Worm (Caenorhabditis elegans) whole organism, L2 larva: ENCODE measurements around the gene srx-84.

Experiments used
- C34F6.9 ChIP-seq: fragments of 150-350 bp; optimal IDR thresholded peaks from 2 replicates; lab custom pipeline; 2014; ENCODE audit warnings: missing biosample characterization, missing genetic modification characterization
- F13H6.1 ChIP-seq: sonication (generic microtip); optimal IDR thresholded peaks from 2 replicates; lab custom pipeline; 2016; ENCODE audit warnings: missing genetic modification characterization, missing compliant biosample characterization
- R02D3.7 ChIP-seq: fragments of 150-350 bp; optimal IDR thresholded peaks from 2 replicates; lab custom pipeline; 2014; ENCODE audit warnings: missing biosample characterization, missing genetic modification characterization
- Y55F3AM.14 ChIP-seq: fragments of 200-800 bp; sonication (Bioruptor generic); optimal IDR thresholded peaks from 2 replicates; lab custom pipeline; 2018; ENCODE audit warnings: mild to moderate bottlenecking, missing genetic modification characterization, missing compliant biosample characterization
- ZK546.5 ChIP-seq: sonication (generic microtip); optimal IDR thresholded peaks from 2 replicates; lab custom pipeline; 2017; ENCODE audit warnings: missing biosample characterization, missing genetic modification characterization
- alr-1 ChIP-seq: fragments of 150-350 bp; optimal IDR thresholded peaks from 2 replicates; lab custom pipeline; 2014; ENCODE audit warnings: missing biosample characterization, missing genetic modification characterization
- aly-2 ChIP-seq: fragments of 150-350 bp; optimal IDR thresholded peaks from 2 replicates; lab custom pipeline; 2014; ENCODE audit warnings: missing biosample characterization, missing genetic modification characterization
- ama-1 ChIP-seq: fragments of 150-350 bp; optimal IDR thresholded peaks from 2 replicates; lab custom pipeline; 2018; ENCODE audit warnings: inconsistent platforms
- blmp-1 ChIP-seq: sonication (generic microtip); optimal IDR thresholded peaks from 2 replicates; lab custom pipeline; 2017; ENCODE audit warnings: missing genetic modification characterization, mild to moderate bottlenecking, missing compliant biosample characterization, antibody characterized with exemption, moderate library complexity; ENCODE audit not compliant: insufficient read depth
- ceh-16 ChIP-seq: fragments of 150-350 bp; optimal IDR thresholded peaks from 2 replicates; lab custom pipeline; 2014; ENCODE audit warnings: missing biosample characterization, missing genetic modification characterization
- ceh-82 ChIP-seq: fragments of 150-350 bp; optimal IDR thresholded peaks from 2 replicates; lab custom pipeline; 2014; ENCODE audit warnings: missing biosample characterization, missing genetic modification characterization
- crh-2 ChIP-seq: sonication (generic microtip); optimal IDR thresholded peaks from 2 replicates; lab custom pipeline; 2017; ENCODE audit warnings: missing biosample characterization, missing genetic modification characterization
- dmd-4 ChIP-seq: sonication (generic microtip); optimal IDR thresholded peaks from 2 replicates; lab custom pipeline; 2017; ENCODE audit warnings: missing biosample characterization, missing genetic modification characterization
- egl-27 ChIP-seq: sonication (generic microtip); optimal IDR thresholded peaks from 3 replicates; lab custom pipeline; 2017; ENCODE audit warnings: missing biosample characterization, missing genetic modification reagents, missing genetic modification characterization
- elt-1 ChIP-seq: fragments of 150-350 bp; optimal IDR thresholded peaks from 2 replicates; lab custom pipeline; 2014; ENCODE audit warnings: missing biosample characterization, missing genetic modification characterization
- elt-3 ChIP-seq: sonication (generic microtip); optimal IDR thresholded peaks from 2 replicates; lab custom pipeline; 2017; ENCODE audit warnings: missing biosample characterization, missing genetic modification characterization
- fos-1 ChIP-seq: fragments of 150-350 bp; optimal IDR thresholded peaks from 2 replicates; lab custom pipeline; 2014; ENCODE audit warnings: missing biosample characterization, missing genetic modification characterization
- gmeb-1 ChIP-seq: fragments of 150-350 bp; optimal IDR thresholded peaks from 2 replicates; lab custom pipeline; 2014; ENCODE audit warnings: missing biosample characterization, missing genetic modification characterization
- lin-11 ChIP-seq: fragments of 150-350 bp; sonication (generic microtip); optimal IDR thresholded peaks from 2 replicates; lab custom pipeline; 2014; ENCODE audit warnings: missing biosample characterization, missing genetic modification characterization, inconsistent platforms, mixed read lengths
- lin-13 ChIP-seq: fragments of 150-350 bp; optimal IDR thresholded peaks from 2 replicates; lab custom pipeline; 2014; ENCODE audit warnings: missing biosample characterization, missing genetic modification reagents, missing genetic modification characterization
- lin-39 ChIP-seq: fragments of 150-350 bp; optimal IDR thresholded peaks from 2 replicates; lab custom pipeline; 2014; ENCODE audit warnings: missing biosample characterization, missing genetic modification reagents, missing genetic modification characterization
- lsy-2 ChIP-seq, 2 experiments: fragments of 150-350 bp in 1 of 2; sonication (generic microtip) in 1 of 2; optimal IDR thresholded peaks; 2 replicates each; lab custom pipeline; 2014 to 2017; ENCODE audit warnings: missing biosample characterization in 2 of 2, missing genetic modification characterization in 2 of 2
- mab-5 ChIP-seq: fragments of 150-350 bp; optimal IDR thresholded peaks from 2 replicates; lab custom pipeline; 2014; ENCODE audit warnings: missing biosample characterization, missing genetic modification characterization
- mbf-1 ChIP-seq: sonication (generic microtip); optimal IDR thresholded peaks from 2 replicates; lab custom pipeline; 2017; ENCODE audit warnings: missing biosample characterization, missing genetic modification characterization
- mdl-1 ChIP-seq, 2 experiments: fragments of 150-350 bp in 1 of 2; sonication (generic microtip) in 1 of 2; optimal IDR thresholded peaks; 2 replicates each; lab custom pipeline; 2017; ENCODE audit warnings: missing biosample characterization in 2 of 2, missing genetic modification characterization in 2 of 2
- nhr-10 ChIP-seq: sonication (generic microtip); optimal IDR thresholded peaks from 2 replicates; lab custom pipeline; 2017; ENCODE audit warnings: missing biosample characterization, missing genetic modification characterization
- nhr-11 ChIP-seq: fragments of 150-350 bp; optimal IDR thresholded peaks from 2 replicates; lab custom pipeline; 2014; ENCODE audit warnings: missing biosample characterization, missing genetic modification characterization
- nhr-12 ChIP-seq: fragments of 150-350 bp; optimal IDR thresholded peaks from 2 replicates; lab custom pipeline; 2014; ENCODE audit warnings: missing biosample characterization, missing genetic modification characterization
- nhr-129 ChIP-seq: fragments of 150-350 bp; optimal IDR thresholded peaks from 2 replicates; lab custom pipeline; 2014; ENCODE audit warnings: missing biosample characterization, missing genetic modification characterization
- nhr-21 ChIP-seq: fragments of 150-350 bp; optimal IDR thresholded peaks from 2 replicates; lab custom pipeline; 2014; ENCODE audit warnings: missing biosample characterization, missing genetic modification characterization
- nhr-23 ChIP-seq: fragments of 150-350 bp; optimal IDR thresholded peaks from 2 replicates; lab custom pipeline; 2014; ENCODE audit warnings: missing biosample characterization, missing genetic modification reagents, missing genetic modification characterization
- nhr-237 ChIP-seq: fragments of 150-350 bp; optimal IDR thresholded peaks from 2 replicates; lab custom pipeline; 2014; ENCODE audit warnings: missing biosample characterization, missing genetic modification characterization
- nhr-25 ChIP-seq: fragments of 150-350 bp; sonication (generic microtip); optimal IDR thresholded peaks from 3 replicates; lab custom pipeline; 2014; ENCODE audit warnings: missing biosample characterization, missing genetic modification characterization
- nhr-6 ChIP-seq: fragments of 150-350 bp; optimal IDR thresholded peaks from 2 replicates; lab custom pipeline; 2014; ENCODE audit warnings: missing biosample characterization, missing genetic modification characterization
- nhr-77 ChIP-seq: fragments of 150-350 bp; optimal IDR thresholded peaks from 2 replicates; lab custom pipeline; 2014; ENCODE audit warnings: missing biosample characterization, missing genetic modification characterization
- peb-1 ChIP-seq: fragments of 150-350 bp; optimal IDR thresholded peaks from 2 replicates; lab custom pipeline; 2014; ENCODE audit warnings: missing biosample characterization, missing genetic modification characterization
- sem-4 ChIP-seq: fragments of 150-350 bp; optimal IDR thresholded peaks from 2 replicates; lab custom pipeline; 2014; ENCODE audit warnings: missing biosample characterization, missing genetic modification reagents, missing genetic modification characterization
- skn-1 ChIP-seq: sonication (generic microtip); optimal IDR thresholded peaks from 2 replicates; lab custom pipeline; 2017; ENCODE audit warnings: missing biosample characterization, missing genetic modification characterization
- sma-3 ChIP-seq: sonication (generic microtip); optimal IDR thresholded peaks from 2 replicates; lab custom pipeline; 2016; ENCODE audit warnings: missing genetic modification reagents, missing genetic modification characterization, missing compliant biosample characterization
- sma-9 ChIP-seq, 2 experiments: fragments of 150-350 bp in 1 of 2; sonication (generic microtip) in 1 of 2; optimal IDR thresholded peaks; 2 replicates each; lab custom pipeline; 2014 to 2016; ENCODE audit warnings: missing genetic modification characterization in 2 of 2, mild to moderate bottlenecking in 1 of 2, missing biosample characterization in 1 of 2, missing compliant biosample characterization in 1 of 2, missing genetic modification reagents in 1 of 2, moderate library complexity in 1 of 2
- snpc-4 ChIP-seq: fragments of 150-350 bp; optimal IDR thresholded peaks from 2 replicates; lab custom pipeline; 2014; ENCODE audit warnings: missing biosample characterization, missing genetic modification characterization
- unc-39 ChIP-seq: fragments of 150-350 bp; optimal IDR thresholded peaks from 2 replicates; lab custom pipeline; 2014; ENCODE audit warnings: missing biosample characterization, missing genetic modification characterization
- unc-55 ChIP-seq: fragments of 150-350 bp; sonication (generic microtip); optimal IDR thresholded peaks from 3 replicates; lab custom pipeline; 2014; ENCODE audit warnings: missing biosample characterization, missing genetic modification reagents, missing genetic modification characterization
- unc-62 ChIP-seq: fragments of 150-350 bp; optimal IDR thresholded peaks from 2 replicates; lab custom pipeline; 2014; ENCODE audit warnings: missing biosample characterization, missing genetic modification reagents, missing genetic modification characterization
- zag-1 ChIP-seq: fragments of 150-350 bp; optimal IDR thresholded peaks from 2 replicates; lab custom pipeline; 2014; ENCODE audit warnings: missing biosample characterization, missing genetic modification characterization
- ztf-1 ChIP-seq: fragments of 200-800 bp; sonication (Bioruptor generic); conservative IDR thresholded peaks from 2 replicates; pipeline ENCODE4 v1.3.6; 2022; ENCODE audit warnings: missing genetic modification characterization, missing compliant biosample characterization
- ztf-11 ChIP-seq: sonication (generic microtip); optimal IDR thresholded peaks from 2 replicates; lab custom pipeline; 2017; ENCODE audit warnings: missing biosample characterization, missing genetic modification characterization
- ztf-4 ChIP-seq: fragments of 150-350 bp; optimal IDR thresholded peaks from 2 replicates; lab custom pipeline; 2014; ENCODE audit warnings: missing biosample characterization, missing genetic modification characterization

Gene srx-84

DNA sequence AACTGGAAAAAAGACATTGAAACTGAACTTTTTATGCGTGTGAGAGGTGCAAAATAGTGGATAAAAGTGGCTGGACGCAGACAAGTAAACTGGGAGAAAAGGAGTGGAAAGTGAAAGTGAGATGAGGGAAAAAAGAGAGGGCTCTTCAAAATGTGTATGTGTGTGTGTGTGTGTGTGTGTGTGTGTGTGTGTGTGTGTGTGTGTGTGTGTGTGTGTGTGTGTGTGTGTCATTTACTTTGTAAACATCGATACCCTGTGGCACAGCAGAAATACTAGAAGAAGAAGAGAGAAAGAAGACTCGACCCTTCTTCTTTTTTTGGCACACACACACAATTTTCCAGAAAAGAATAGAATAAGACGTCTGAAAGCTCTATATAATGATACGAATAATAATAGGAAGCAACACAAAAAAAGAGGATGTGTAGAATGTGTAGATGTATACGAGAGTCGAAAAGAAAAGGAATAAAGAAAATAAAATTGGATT, 39.8 kb downstream of the srx-84 start (continued):
- TF ChIP-seq lin-11 (no peak), ztf-11 (no peak)

DNA sequence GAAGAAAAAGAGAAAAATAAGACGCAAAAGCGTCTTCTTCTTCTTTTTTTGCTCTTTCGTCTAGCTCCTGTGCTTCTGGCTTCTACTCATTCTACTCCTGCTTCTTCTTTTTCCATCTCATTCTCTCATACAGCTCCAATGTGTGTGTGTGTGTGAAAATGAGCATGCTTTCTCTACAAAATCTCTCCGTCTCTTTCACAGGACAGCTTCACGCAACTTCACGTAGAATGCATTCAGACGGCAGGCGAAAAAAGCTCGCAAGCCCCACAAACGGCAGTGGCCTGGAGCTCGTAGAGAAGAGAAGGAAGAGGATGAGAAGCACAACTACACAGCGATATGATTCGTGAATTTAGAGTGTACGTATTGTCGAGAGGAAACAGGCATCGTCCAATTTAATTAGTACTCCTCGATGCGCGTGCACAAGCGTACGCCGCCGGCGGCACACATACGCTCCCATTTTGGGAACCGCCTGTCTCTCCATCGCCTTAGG, 42.4 kb downstream of the srx-84 start:
- TF ChIP-seq crh-2 (tag; lab: Kevin White, UChicago) (no peak), egl-27 (tag; lab: Kevin White, UChicago) (no peak), C34F6.9 (tag; lab: Kevin White, UChicago) (peak; percentile 87), mab-5 (tag; lab: Kevin White, UChicago) (no peak), lin-11 (peak; percentile 58), nhr-77 (tag; lab: Kevin White, UChicago) (no peak), alr-1 (no peak), R02D3.7 (tag; lab: Kevin White, UChicago) (no peak), nhr-23 (tag; lab: Kevin White, UChicago) (no peak), Y55F3AM.14 (GFP tag; lab: Kevin White, UChicago) (no peak), peb-1 (no peak), dmd-4 (tag; lab: Kevin White, UChicago) (no peak), zag-1 (tag; lab: Kevin White, UChicago) (peak; percentile 64), ztf-4 (tag; lab: Kevin White, UChicago) (peak; percentile 4), nhr-6 (tag; lab: Kevin White, UChicago) (peak; percentile 68), snpc-4 (tag; lab: Kevin White, UChicago) (no peak), ama-1 (no peak), nhr-10 (no peak), mdl-1 (tag; optimal IDR thresholded peaks at IDR 0.05; lab: Kevin White, UChicago) (peak in 1 of 2 experiments; percentile 73), F13H6.1 (peak; percentile 62), lin-39 (no peak), lin-13 (no peak), ztf-11 (no peak), nhr-11 (tag; lab: Kevin White, UChicago) (no peak), lsy-2 (tag; optimal IDR thresholded peaks at IDR 0.05; lab: Kevin White, UChicago) (peak in 1 of 2 experiments; percentile 71), sma-3 (GFP tag; lab: Kevin White, UChicago) (no peak), ceh-16 (tag; lab: Kevin White, UChicago) (no peak), unc-55 (GFP tag; lab: Kevin White, UChicago) (peak; percentile 93), aly-2 (tag; lab: Kevin White, UChicago) (no peak), nhr-21 (tag; lab: Kevin White, UChicago) (peak; percentile 3), sma-9 (GFP tag; optimal IDR thresholded peaks at IDR 0.05; lab: Kevin White, UChicago) (peak; percentile 42), sma-9 (tag; optimal IDR thresholded peaks at IDR 0.05; lab: Kevin White, UChicago) (no peak), fos-1 (no peak), blmp-1 (no peak), gmeb-1 (no peak), ztf-1 (GFP tag; lab: Robert Waterston, UW) (no peak), sem-4 (tag; lab: Kevin White, UChicago) (peak; percentile 62), nhr-237 (tag; lab: Kevin White, UChicago) (no peak), nhr-129 (tag; lab: Kevin White, UChicago) (peak; percentile 81), nhr-25 (tag; lab: Kevin White, UChicago) (no peak), elt-1 (no peak), nhr-12 (no peak), mbf-1 (tag; lab: Kevin White, UChicago) (no peak), unc-62 (GFP tag; lab: Kevin White, UChicago) (no peak), skn-1 (tag; lab: Kevin White, UChicago) (no peak), elt-3 (tag; lab: Kevin White, UChicago) (no peak), ceh-82 (tag; lab: Kevin White, UChicago) (no peak), ZK546.5 (tag; lab: Kevin White, UChicago) (no peak), unc-39 (tag; lab: Kevin White, UChicago) (no peak)
- TF ChIP-seq, all 48 proteins: peak for 13
